Fruit fly (Drosophila melanogaster): ENCODE measurements around the gene CG9297.
A peak's percentile ranks its signal among the peaks of the same experiment; 100 is the strongest.

dm6 chr3R:13809261-13809660 lies 38.0 kb downstream of the CG9297 start:
- peak in 1 of 2 experiments; percentile 14 for TF ChIP-seq EcR (GFP tag; optimal IDR thresholded peaks at IDR 0.05)
- no peak for TF ChIP-seq CG8478 (optimal IDR thresholded peaks at IDR 0.05)
- no peak for TF ChIP-seq pan (optimal IDR thresholded peaks at IDR 0.05)

Data from whole organism.